Worm (Caenorhabditis elegans) whole organism, midembryonic: ENCODE data around the gene hmit-1.3.

Experiments used
- T22C8.4 ChIP-seq: fragments of 200-800 bp; sonication (Bioruptor generic); IDR thresholded peaks from 2 replicates; pipeline ENCODE4 v1.3.6; 2022; ENCODE audit warnings: missing genetic modification characterization, missing compliant biosample characterization
- cog-1 ChIP-seq: sonication (generic microtip); optimal IDR thresholded peaks from 2 replicates; lab custom pipeline; 2016; ENCODE audit warnings: missing genetic modification characterization, missing compliant biosample characterization
- flt-1 ChIP-seq: fragments of 200-800 bp; sonication (Bioruptor generic); IDR thresholded peaks from 2 replicates; pipeline ENCODE4 v1.3.6; 2022; ENCODE audit warnings: missing genetic modification characterization, missing compliant biosample characterization
- klf-2 ChIP-seq: fragments of 200-800 bp; sonication (Bioruptor generic); conservative IDR thresholded peaks from 2 replicates; pipeline ENCODE4 v1.3.6; 2022; ENCODE audit warnings: missing genetic modification reagents, missing genetic modification characterization, missing compliant biosample characterization
- ref-1 ChIP-seq: fragments of 200-800 bp; sonication (Bioruptor generic); conservative IDR thresholded peaks from 2 replicates; pipeline ENCODE4 v1.3.6; 2022; ENCODE audit warnings: missing genetic modification reagents, missing genetic modification characterization, missing compliant biosample characterization
- ztf-29 ChIP-seq: fragments of 200-800 bp; sonication (Bioruptor generic); IDR thresholded peaks from 2 replicates; pipeline ENCODE4 v1.3.6; 2022; ENCODE audit warnings: missing genetic modification reagents, missing genetic modification characterization, missing compliant biosample characterization

DNA sequence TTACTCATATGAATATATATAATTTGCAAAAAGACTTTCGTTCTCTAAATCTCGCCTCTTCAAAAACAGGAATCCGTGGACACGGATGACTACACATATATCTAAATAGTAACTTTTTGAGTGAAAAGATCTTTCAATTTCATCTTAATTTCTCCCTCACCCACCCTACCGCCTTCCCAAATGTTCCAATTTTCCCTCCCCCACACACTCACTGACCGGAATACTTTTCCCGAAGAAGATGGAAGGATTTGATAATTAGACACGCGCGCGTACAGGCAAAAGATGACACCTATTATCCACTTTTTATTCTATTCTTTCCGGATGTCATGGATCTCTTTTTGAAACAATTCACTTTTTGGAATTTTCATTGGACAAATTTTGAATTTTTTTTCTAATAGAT, 38.5 kb downstream of the hmit-1.3 start:
- TF ChIP-seq ref-1 (GFP tag; lab: Robert Waterston, UW) = no peak
- no peak for TF ChIP-seq flt-1 (GFP tag; lab: Robert Waterston, UW)
- no peak for TF ChIP-seq cog-1 (tag; lab: Kevin White, UChicago)
- no peak for TF ChIP-seq ztf-29 (GFP tag; lab: Robert Waterston, UW)
- no peak for TF ChIP-seq T22C8.4
- no peak for TF ChIP-seq klf-2 (GFP tag; lab: Robert Waterston, UW)
